Fruit fly (Drosophila melanogaster) whole organism, embryonic: ENCODE measurements around the gene CG5381.

Source experiments
- CG11093 ChIP-seq: fragments of 200-800 bp; sonication (Bioruptor generic); IDR thresholded peaks from 3 replicates; pipeline ENCODE4 v1.3.6; 2022; ENCODE audit warnings: missing biosample characterization, missing genetic modification characterization
- CG11560 ChIP-seq: fragments of 200-800 bp; sonication (Bioruptor generic); IDR thresholded peaks from 3 replicates; pipeline ENCODE4 v1.3.6; 2022; ENCODE audit warnings: missing biosample characterization, missing genetic modification characterization
- CG12219 ChIP-seq: fragments of 200-800 bp; sonication (Bioruptor generic); optimal IDR thresholded peaks from 3 replicates; lab custom pipeline; 2018; ENCODE audit warnings: missing biosample characterization, mild to moderate bottlenecking, missing genetic modification characterization
- CG12659 ChIP-seq: fragments of 200-800 bp; sonication (Bioruptor generic); optimal IDR thresholded peaks from 3 replicates; lab custom pipeline; 2017; ENCODE audit warnings: mild to moderate bottlenecking, missing biosample characterization, missing genetic modification reagents, missing genetic modification characterization
- CG13287 ChIP-seq: fragments of 200-800 bp; sonication (Bioruptor generic); IDR thresholded peaks from 2 replicates; pipeline ENCODE4 v1.3.6; 2022; ENCODE audit warnings: missing biosample characterization, missing genetic modification characterization; ENCODE audit not compliant: partially characterized antibody
- CG13424 ChIP-seq: fragments of 200-800 bp; sonication (Bioruptor generic); optimal IDR thresholded peaks from 2 replicates; lab custom pipeline; 2019; ENCODE audit warnings: missing biosample characterization, mild to moderate bottlenecking, missing genetic modification characterization, moderate library complexity
- CG14710 ChIP-seq: fragments of 200-800 bp; sonication (Bioruptor generic); optimal IDR thresholded peaks from 3 replicates; lab custom pipeline; 2019; ENCODE audit warnings: missing biosample characterization, mild to moderate bottlenecking, missing genetic modification characterization, moderate library complexity
- CG15269 ChIP-seq: fragments of 200-800 bp; sonication (Bioruptor generic); optimal IDR thresholded peaks from 2 replicates; lab custom pipeline; 2018; ENCODE audit warnings: missing biosample characterization, mild to moderate bottlenecking, missing genetic modification characterization, moderate library complexity
- CG17186 ChIP-seq: fragments of 200-800 bp; sonication (Bioruptor generic); optimal IDR thresholded peaks from 3 replicates; lab custom pipeline; 2017; ENCODE audit warnings: missing biosample characterization, missing genetic modification reagents, missing genetic modification characterization
- CG17359 ChIP-seq: fragments of 200-800 bp; sonication (Bioruptor generic); optimal IDR thresholded peaks from 3 replicates; lab custom pipeline; 2018; ENCODE audit warnings: missing biosample characterization, mild to moderate bottlenecking, missing genetic modification characterization, moderate library complexity
- CG18011 ChIP-seq: fragments of 200-800 bp; sonication (Bioruptor generic); optimal IDR thresholded peaks from 2 replicates; lab custom pipeline; 2017; ENCODE audit warnings: missing biosample characterization, missing genetic modification characterization, mild to moderate bottlenecking, moderate library complexity, missing genotype
- CG18262 ChIP-seq: fragments of 200-800 bp; optimal IDR thresholded peaks from 3 replicates; lab custom pipeline; 2019; ENCODE audit warnings: missing biosample characterization, mild to moderate bottlenecking, missing genetic modification characterization, moderate library complexity
- CG31388 ChIP-seq: fragments of 200-800 bp; sonication (Bioruptor generic); optimal IDR thresholded peaks from 2 replicates; lab custom pipeline; 2016; ENCODE audit warnings: missing biosample characterization, missing genetic modification characterization
- CG3163 ChIP-seq: fragments of 200-800 bp; sonication (Bioruptor generic); optimal IDR thresholded peaks from 3 replicates; lab custom pipeline; 2016; ENCODE audit warnings: missing biosample characterization, missing genetic modification characterization
- CG34376 ChIP-seq: fragments of 200-800 bp; sonication (Bioruptor generic); optimal IDR thresholded peaks from 2 replicates; lab custom pipeline; 2018; ENCODE audit warnings: missing biosample characterization, mild to moderate bottlenecking, missing genetic modification characterization
- CG4617 ChIP-seq: fragments of 200-800 bp; sonication (Bioruptor generic); optimal IDR thresholded peaks from 3 replicates; lab custom pipeline; 2016; ENCODE audit warnings: missing biosample characterization, missing genetic modification characterization, borderline replicate concordance
- Camta ChIP-seq: fragments of 200-800 bp; sonication (Bioruptor generic); optimal IDR thresholded peaks from 2 replicates; lab custom pipeline; 2016; ENCODE audit warnings: missing biosample characterization, missing genetic modification characterization
- CrebB ChIP-seq: fragments of 200-800 bp; sonication (Bioruptor generic); optimal IDR thresholded peaks from 3 replicates; lab custom pipeline; 2018; ENCODE audit warnings: missing biosample characterization, mild to moderate bottlenecking, missing genetic modification characterization
- Ets97D ChIP-seq: fragments of 200-800 bp; sonication (Bioruptor generic); optimal IDR thresholded peaks from 3 replicates; lab custom pipeline; 2016; ENCODE audit warnings: missing biosample characterization, missing genetic modification characterization
- Fer1 ChIP-seq: fragments of 200-800 bp; sonication (Bioruptor generic); optimal IDR thresholded peaks from 2 replicates; lab custom pipeline; 2017; ENCODE audit warnings: missing biosample characterization, mild to moderate bottlenecking, missing genetic modification characterization
- Hr51 ChIP-seq, 2 experiments: fragments of 200-800 bp; sonication (Bioruptor generic); optimal IDR thresholded peaks; 2 replicates in 1 of 2; 3 replicates in 1 of 2; lab custom pipeline; 2016 to 2018; ENCODE audit warnings: missing biosample characterization in 2 of 2, missing genetic modification characterization in 2 of 2, mild to moderate bottlenecking in 1 of 2, moderate library complexity in 1 of 2
- MESR4 ChIP-seq: fragments of 200-800 bp; sonication (Bioruptor generic); optimal IDR thresholded peaks from 2 replicates; lab custom pipeline; 2018; ENCODE audit warnings: missing biosample characterization, mild to moderate bottlenecking, missing genetic modification characterization, moderate library complexity
- Med ChIP-seq: fragments of 200-800 bp; sonication (Bioruptor generic); peaks from one replicate; lab custom pipeline; 2016; ENCODE audit warnings: missing biosample characterization, missing genetic modification characterization, mild to moderate bottlenecking, inconsistent platforms, moderate library complexity
- Rfx ChIP-seq: fragments of 200-800 bp; sonication (Bioruptor generic); IDR thresholded peaks from 2 replicates; pipeline ENCODE4 v1.3.6; 2022; ENCODE audit warnings: missing biosample characterization, missing genetic modification characterization
- Ssrp ChIP-seq: fragments of 200-800 bp; sonication (Bioruptor generic); optimal IDR thresholded peaks from 2 replicates; lab custom pipeline; 2018; ENCODE audit warnings: missing biosample characterization, mild to moderate bottlenecking, missing genetic modification characterization, moderate library complexity
- Trl ChIP-seq, 3 experiments: fragments of >200 bp in 2 of 3; fragments of 200-800 bp in 1 of 3; sonication (Bioruptor generic) in 1 of 3; optimal IDR thresholded peaks; 2 replicates in 1 of 3; 3 replicates in 2 of 3; lab custom pipeline; 2016 to 2017; ENCODE audit warnings: missing biosample characterization in 1 of 3, missing genetic modification characterization in 1 of 3
- Xbp1 ChIP-seq: fragments of 200-800 bp; sonication (Bioruptor generic); optimal IDR thresholded peaks from 3 replicates; lab custom pipeline; 2016; ENCODE audit warnings: missing biosample characterization, mild to moderate bottlenecking, missing genetic modification characterization
- Xrp1 ChIP-seq: fragments of 200-800 bp; sonication (Bioruptor generic); IDR thresholded peaks from 2 replicates; pipeline ENCODE4 v1.3.6; 2022; ENCODE audit warnings: missing biosample characterization, missing genetic modification characterization
- eve ChIP-seq, 2 experiments: fragments of >200 bp; optimal IDR thresholded peaks; 2 replicates each; lab custom pipeline; 2017; ENCODE audit warnings: missing biosample characterization in 2 of 2, missing genetic modification characterization in 2 of 2
- fd96Cb ChIP-seq: fragments of 200-800 bp; sonication (Bioruptor generic); optimal IDR thresholded peaks from 2 replicates; lab custom pipeline; 2018; ENCODE audit warnings: missing biosample characterization, mild to moderate bottlenecking, missing genetic modification characterization, moderate library complexity
- fu2 ChIP-seq: fragments of 200-800 bp; sonication (Bioruptor generic); optimal IDR thresholded peaks from 2 replicates; lab custom pipeline; 2016; ENCODE audit warnings: missing biosample characterization, missing genetic modification characterization
- grau ChIP-seq: fragments of 200-800 bp; optimal IDR thresholded peaks from 3 replicates; lab custom pipeline; 2019; ENCODE audit warnings: missing biosample characterization, mild to moderate bottlenecking, missing genetic modification characterization, moderate library complexity
- gt ChIP-seq: fragments of 200-800 bp; sonication (Bioruptor generic); IDR thresholded peaks from 2 replicates; pipeline ENCODE4 v1.3.6; 2022; ENCODE audit warnings: missing biosample characterization, missing genetic modification characterization
- hkb ChIP-seq, 2 experiments: fragments of 200-800 bp in 1 of 2; fragments of >200 bp in 1 of 2; sonication (Bioruptor generic) in 1 of 2; IDR thresholded peaks in 1 of 2; optimal IDR thresholded peaks in 1 of 2; 2 replicates each; pipeline versions ENCODE4 v1.3.6 to Lab custom; 2017 to 2022; ENCODE audit warnings: missing biosample characterization in 1 of 2, missing genetic modification characterization in 1 of 2
- jing ChIP-seq: fragments of 200-800 bp; sonication (Bioruptor generic); optimal IDR thresholded peaks from 2 replicates; lab custom pipeline; 2018; ENCODE audit warnings: missing biosample characterization, mild to moderate bottlenecking, missing genetic modification characterization
- lilli ChIP-seq: fragments of 200-800 bp; sonication (Bioruptor generic); optimal IDR thresholded peaks from 3 replicates; lab custom pipeline; 2016; ENCODE audit warnings: missing biosample characterization, missing genetic modification characterization
- luna ChIP-seq: fragments of 200-800 bp; sonication (Bioruptor generic); optimal IDR thresholded peaks from 2 replicates; lab custom pipeline; 2016; ENCODE audit warnings: missing biosample characterization, missing genetic modification characterization
- nmo ChIP-seq: fragments of 200-800 bp; sonication (Bioruptor generic); optimal IDR thresholded peaks from 2 replicates; lab custom pipeline; 2018; ENCODE audit warnings: missing biosample characterization, mild to moderate bottlenecking, missing genetic modification characterization, moderate library complexity
- onecut ChIP-seq: fragments of 200-800 bp; sonication (Bioruptor generic); IDR thresholded peaks from 2 replicates; pipeline ENCODE4 v1.3.6; 2022; ENCODE audit warnings: missing biosample characterization, missing genetic modification characterization
- peb ChIP-seq: fragments of 200-800 bp; sonication (Bioruptor generic); IDR thresholded peaks from 2 replicates; pipeline ENCODE4 v1.3.6; 2022; ENCODE audit warnings: missing biosample characterization, missing genetic modification characterization
- pfk ChIP-seq: fragments of 200-800 bp; sonication (Bioruptor generic); optimal IDR thresholded peaks from 2 replicates; lab custom pipeline; 2018; ENCODE audit warnings: missing biosample characterization, mild to moderate bottlenecking, missing genetic modification characterization, moderate library complexity
- pita ChIP-seq: fragments of 200-800 bp; sonication (Bioruptor generic); optimal IDR thresholded peaks from 2 replicates; lab custom pipeline; 2017; ENCODE audit warnings: missing biosample characterization, mild to moderate bottlenecking, missing genetic modification characterization
- pzg ChIP-seq: fragments of 200-800 bp; sonication (Bioruptor generic); optimal IDR thresholded peaks from 3 replicates; lab custom pipeline; 2018; ENCODE audit warnings: missing biosample characterization, mild to moderate bottlenecking, missing genetic modification characterization, moderate library complexity
- row ChIP-seq: fragments of 200-800 bp; sonication (Bioruptor generic); IDR thresholded peaks from 3 replicates; pipeline ENCODE4 v1.3.6; 2022; ENCODE audit warnings: missing biosample characterization, missing genetic modification characterization
- sc ChIP-seq, 3 experiments: fragments of >200 bp in 2 of 3; fragments of 200-800 bp in 1 of 3; sonication (Bioruptor generic) in 1 of 3; optimal IDR thresholded peaks; 2 replicates in 2 of 3; 3 replicates in 1 of 3; lab custom pipeline; 2017; ENCODE audit warnings: mild to moderate bottlenecking in 1 of 3, missing biosample characterization in 1 of 3, missing genetic modification characterization in 1 of 3, missing genetic modification reagents in 1 of 3
- unpg ChIP-seq: fragments of 200-800 bp; sonication (Bioruptor generic); optimal IDR thresholded peaks from 3 replicates; lab custom pipeline; 2018; ENCODE audit warnings: missing biosample characterization, mild to moderate bottlenecking, missing genetic modification characterization, moderate library complexity
- vvl ChIP-seq: fragments of 200-800 bp; sonication (Bioruptor generic); IDR thresholded peaks from 2 replicates; pipeline ENCODE4 v1.3.6; 2022; ENCODE audit warnings: missing biosample characterization, missing genetic modification characterization

The CG5381 gene

dm6 chr2L:10299077-10299809, 23.7 kb downstream of the CG5381 start (continued):
- TF ChIP-seq unpg (GFP tag; lab: Kevin White, UChicago) (peak; percentile 30), MESR4 (GFP tag; lab: Kevin White, UChicago) (peak; percentile 70), eve (GFP tag; optimal IDR thresholded peaks at IDR 0.05; lab: Kevin White, UChicago) (peak in 1 of 2 experiments; percentile 41), CG11560 (tag; lab: Robert Waterston, UW) (no peak), CG17359 (peak; percentile 16), Ets97D (GFP tag; lab: Kevin White, UChicago) (no peak), CG13424 (tag; lab: Kevin White, UChicago) (peak; percentile 13), Trl (optimal IDR thresholded peaks at IDR 0.05; lab: Kevin White, UChicago) (no peak), Trl (GFP tag; optimal IDR thresholded peaks at IDR 0.05; lab: Kevin White, UChicago) (no peak), Med (GFP tag; lab: Kevin White, UChicago) (peak; percentile 39), sc (optimal IDR thresholded peaks at IDR 0.05; lab: Kevin White, UChicago) (no peak), sc (GFP tag; optimal IDR thresholded peaks at IDR 0.05; lab: Kevin White, UChicago) (no peak), Xbp1 (GFP tag; lab: Kevin White, UChicago) (peak; percentile 16), CG12219 (GFP tag; lab: Kevin White, UChicago) (peak; percentile 17), peb (no peak), CG12659 (GFP tag; lab: Kevin White, UChicago) (no peak), pfk (GFP tag; lab: Kevin White, UChicago) (no peak), Fer1 (GFP tag; lab: Kevin White, UChicago) (no peak), nmo (GFP tag; lab: Kevin White, UChicago) (peak; percentile 30), CG3163 (GFP tag; lab: Kevin White, UChicago) (no peak), CG34376 (GFP tag; lab: Kevin White, UChicago) (no peak), lilli (GFP tag; lab: Kevin White, UChicago) (no peak), CrebB (tag; lab: Kevin White, UChicago) (no peak), CG11093 (GFP tag; lab: Robert Waterston, UW) (no peak), pita (GFP tag; lab: Kevin White, UChicago) (no peak), CG14710 (no peak), gt (GFP tag; lab: Robert Waterston, UW) (no peak), Xrp1 (peak; percentile 40; the same call in 1 of the 2 replicates), CG18262 (tag; lab: Kevin White, UChicago) (peak; percentile 0), fd96Cb (tag; lab: Kevin White, UChicago) (peak; percentile 9), fu2 (GFP tag; lab: Kevin White, UChicago) (no peak), CG4617 (peak; percentile 77), CG15269 (tag; lab: Kevin White, UChicago) (peak; percentile 47), onecut (GFP tag; lab: Robert Waterston, UW) (peak; percentile 62), CG13287 (GFP tag; lab: Robert Waterston, UW) (0 out of 2 replicates have a peak, but pooled peaks have one; percentile 50), CG18011 (GFP tag; lab: Kevin White, UChicago) (peak; percentile 12), row (GFP tag; lab: Robert Waterston, UW) (peak; percentile 47; the same call in 2 of the 3 replicates), CG17186 (no peak), Ssrp (peak; percentile 17), pzg (GFP tag; lab: Kevin White, UChicago) (no peak), grau (tag; lab: Kevin White, UChicago) (peak; percentile 36), Hr51 (GFP tag; optimal IDR thresholded peaks at IDR 0.05; lab: Kevin White, UChicago) (peak in 1 of 2 experiments; percentile 42), Camta (GFP tag; lab: Kevin White, UChicago) (no peak), vvl (GFP tag; lab: Robert Waterston, UW) (peak; percentile 17; the same call in 1 of the 2 replicates), Rfx (GFP tag; lab: Robert Waterston, UW) (no peak), CG31388 (no peak), jing (no peak), hkb (optimal IDR thresholded peaks at IDR 0.05; lab: Kevin White, UChicago) (no peak), hkb (GFP tag; IDR thresholded peaks at IDR 0.05; lab: Robert Waterston, UW) (0 out of 2 replicates have a peak, but pooled peaks have one; percentile 13), luna (GFP tag; lab: Kevin White, UChicago) (no peak)
